Fruit fly (Drosophila melanogaster) whole organism, embryonic: ENCODE measurements around the gene BBS1.

ENCODE experiments used
- Asciz ChIP-seq: fragments of 200-800 bp; sonication (Bioruptor generic); optimal IDR thresholded peaks from 2 replicates; lab custom pipeline; 2017; ENCODE audit warnings: missing biosample characterization, mild to moderate bottlenecking, missing genetic modification characterization, missing genetic modification reagents
- Atf-2 ChIP-seq: fragments of 200-800 bp; sonication (Bioruptor generic); optimal IDR thresholded peaks from 2 replicates; lab custom pipeline; 2016; ENCODE audit warnings: missing biosample characterization, missing genetic modification characterization
- Atf6 ChIP-seq: fragments of 200-800 bp; sonication (Bioruptor generic); IDR thresholded peaks from 2 replicates; pipeline ENCODE4 v1.3.6; 2022; ENCODE audit warnings: missing biosample characterization, missing genetic modification characterization
- CG13624 ChIP-seq: fragments of 200-800 bp; sonication (Bioruptor generic); optimal IDR thresholded peaks from 2 replicates; lab custom pipeline; 2016; ENCODE audit warnings: missing biosample characterization, missing genetic modification characterization
- CG15269 ChIP-seq: fragments of 200-800 bp; sonication (Bioruptor generic); optimal IDR thresholded peaks from 2 replicates; lab custom pipeline; 2018; ENCODE audit warnings: missing biosample characterization, mild to moderate bottlenecking, missing genetic modification characterization, moderate library complexity
- CG15696 ChIP-seq: fragments of 200-800 bp; sonication (Bioruptor generic); optimal IDR thresholded peaks from 2 replicates; lab custom pipeline; 2019; ENCODE audit warnings: missing biosample characterization, mild to moderate bottlenecking, missing genetic modification characterization, moderate library complexity
- CG18619 ChIP-seq: fragments of 200-800 bp; sonication (Bioruptor generic); optimal IDR thresholded peaks from 3 replicates; lab custom pipeline; 2017; ENCODE audit warnings: missing biosample characterization, mild to moderate bottlenecking, missing genetic modification characterization
- CG30020 ChIP-seq: fragments of 200-800 bp; optimal IDR thresholded peaks from 2 replicates; lab custom pipeline; 2019; ENCODE audit warnings: missing biosample characterization, mild to moderate bottlenecking, missing genetic modification characterization, moderate library complexity
- CG32767 ChIP-seq: fragments of 200-800 bp; sonication (Bioruptor generic); IDR thresholded peaks from 2 replicates; pipeline ENCODE4 v1.3.6; 2022; ENCODE audit warnings: missing biosample characterization, missing genetic modification characterization
- CG3995 ChIP-seq: fragments of 200-800 bp; sonication (Bioruptor generic); optimal IDR thresholded peaks from 3 replicates; lab custom pipeline; 2016; ENCODE audit warnings: missing biosample characterization, missing genetic modification characterization
- CG4328 ChIP-seq: fragments of 200-800 bp; sonication (Bioruptor generic); optimal IDR thresholded peaks from 3 replicates; lab custom pipeline; 2017; ENCODE audit warnings: missing biosample characterization, missing genetic modification reagents, missing genetic modification characterization
- CG4617 ChIP-seq: fragments of 200-800 bp; sonication (Bioruptor generic); optimal IDR thresholded peaks from 3 replicates; lab custom pipeline; 2016; ENCODE audit warnings: missing biosample characterization, missing genetic modification characterization, borderline replicate concordance
- CG6765 ChIP-seq: fragments of 200-800 bp; sonication (Bioruptor generic); optimal IDR thresholded peaks from 3 replicates; lab custom pipeline; 2017; ENCODE audit warnings: missing biosample characterization, mild to moderate bottlenecking, missing genetic modification characterization
- CG6854 ChIP-seq: fragments of 200-800 bp; sonication (Bioruptor generic); optimal IDR thresholded peaks from 3 replicates; lab custom pipeline; 2017; ENCODE audit warnings: missing biosample characterization, mild to moderate bottlenecking, missing genetic modification characterization
- CG7357 ChIP-seq: fragments of 200-800 bp; sonication (Bioruptor generic); IDR thresholded peaks from 3 replicates; pipeline ENCODE4 v1.3.6; 2022; ENCODE audit warnings: missing biosample characterization, missing genetic modification characterization
- CG8359 ChIP-seq: fragments of 200-800 bp; sonication (Bioruptor generic); optimal IDR thresholded peaks from 2 replicates; lab custom pipeline; 2017; ENCODE audit warnings: missing biosample characterization, mild to moderate bottlenecking, missing genetic modification characterization, borderline replicate concordance
- CG9817 ChIP-seq: fragments of 200-800 bp; sonication (Bioruptor generic); optimal IDR thresholded peaks from 2 replicates; lab custom pipeline; 2018; ENCODE audit warnings: missing biosample characterization, mild to moderate bottlenecking, missing genetic modification characterization, moderate library complexity
- D19B ChIP-seq: fragments of 200-800 bp; sonication (Bioruptor generic); optimal IDR thresholded peaks from 2 replicates; lab custom pipeline; 2017; ENCODE audit warnings: missing biosample characterization, mild to moderate bottlenecking, missing genetic modification characterization
- Dfd ChIP-seq, 2 experiments: fragments of >200 bp; optimal IDR thresholded peaks; 2 replicates each; lab custom pipeline; 2017; ENCODE audit warnings: missing biosample characterization in 2 of 2, missing genetic modification characterization in 2 of 2
- Ets97D ChIP-seq: fragments of 200-800 bp; sonication (Bioruptor generic); optimal IDR thresholded peaks from 3 replicates; lab custom pipeline; 2016; ENCODE audit warnings: missing biosample characterization, missing genetic modification characterization
- Lhr ChIP-seq: fragments of 200-800 bp; sonication (Bioruptor generic); optimal IDR thresholded peaks from 3 replicates; lab custom pipeline; 2017; ENCODE audit warnings: mild to moderate bottlenecking, missing biosample characterization, missing genetic modification reagents, missing genetic modification characterization
- MBD-R2 ChIP-seq: fragments of 200-800 bp; sonication (Bioruptor generic); IDR thresholded peaks from 2 replicates; pipeline ENCODE4 v1.3.6; 2022; ENCODE audit warnings: missing biosample characterization, missing genetic modification characterization
- Max ChIP-seq: fragments of 200-800 bp; sonication (Bioruptor generic); optimal IDR thresholded peaks from 2 replicates; lab custom pipeline; 2016; ENCODE audit warnings: missing biosample characterization, mild to moderate bottlenecking, missing genetic modification characterization
- Mrtf ChIP-seq: fragments of 200-800 bp; sonication (Bioruptor generic); IDR thresholded peaks from 3 replicates; pipeline ENCODE4 v1.3.6; 2022; ENCODE audit warnings: missing biosample characterization, missing genetic modification characterization
- Nf-YC ChIP-seq: fragments of 200-800 bp; optimal IDR thresholded peaks from 3 replicates; lab custom pipeline; 2019; ENCODE audit warnings: missing biosample characterization, mild to moderate bottlenecking, missing genetic modification characterization, moderate library complexity
- NfI ChIP-seq: fragments of 200-800 bp; sonication (Bioruptor generic); optimal IDR thresholded peaks from 3 replicates; lab custom pipeline; 2018; ENCODE audit warnings: missing biosample characterization, mild to moderate bottlenecking, missing genetic modification characterization, moderate library complexity
- PHDP ChIP-seq: fragments of 200-800 bp; sonication (Bioruptor generic); optimal IDR thresholded peaks from 3 replicates; lab custom pipeline; 2018; ENCODE audit warnings: missing biosample characterization, mild to moderate bottlenecking, missing genetic modification characterization, moderate library complexity
- Sin3A ChIP-seq: fragments of >200 bp; optimal IDR thresholded peaks from 2 replicates; lab custom pipeline; 2018
- Sry-δ ChIP-seq: fragments of 200-800 bp; sonication (Bioruptor generic); optimal IDR thresholded peaks from 2 replicates; lab custom pipeline; 2016; ENCODE audit warnings: missing biosample characterization, missing genetic modification characterization
- TFAM ChIP-seq: fragments of 200-800 bp; sonication (Bioruptor generic); optimal IDR thresholded peaks from 2 replicates; lab custom pipeline; 2017; ENCODE audit warnings: missing biosample characterization, missing genetic modification characterization, inconsistent platforms
- amos ChIP-seq: fragments of 200-800 bp; sonication (Bioruptor generic); IDR thresholded peaks from 2 replicates; pipeline ENCODE4 v1.3.6; 2022; ENCODE audit warnings: missing biosample characterization, missing genetic modification characterization; ENCODE audit not compliant: partially characterized antibody
- ara ChIP-seq: fragments of 200-800 bp; sonication (Bioruptor generic); IDR thresholded peaks from 2 replicates; pipeline ENCODE4 v1.3.6; 2022; ENCODE audit warnings: missing biosample characterization, missing genetic modification characterization
- az2 ChIP-seq: fragments of 200-800 bp; sonication (Bioruptor generic); optimal IDR thresholded peaks from 3 replicates; lab custom pipeline; 2016; ENCODE audit warnings: missing biosample characterization, missing genetic modification characterization
- bcd ChIP-seq: fragments of 200-800 bp; sonication (Bioruptor generic); optimal IDR thresholded peaks from 2 replicates; lab custom pipeline; 2017; ENCODE audit warnings: missing biosample characterization, mild to moderate bottlenecking, missing genetic modification characterization
- btn ChIP-seq: fragments of 200-800 bp; sonication (Bioruptor generic); optimal IDR thresholded peaks from 2 replicates; lab custom pipeline; 2016; ENCODE audit warnings: missing biosample characterization, missing genetic modification characterization
- chm ChIP-seq: fragments of 200-800 bp; sonication (Bioruptor generic); IDR thresholded peaks from 2 replicates; pipeline ENCODE4 v1.3.6; 2022; ENCODE audit warnings: missing biosample characterization, missing genetic modification characterization
- corto ChIP-seq: fragments of 200-800 bp; sonication (Bioruptor generic); optimal IDR thresholded peaks from 2 replicates; lab custom pipeline; 2016; ENCODE audit warnings: missing biosample characterization, mild to moderate bottlenecking, missing genetic modification characterization, moderate library complexity
- dimm ChIP-seq: fragments of 200-800 bp; sonication (Bioruptor generic); IDR thresholded peaks from 2 replicates; pipeline ENCODE4 v1.3.6; 2022; ENCODE audit warnings: missing biosample characterization, missing genetic modification characterization
- dpn ChIP-seq, 2 experiments: fragments of 200-800 bp; sonication (Bioruptor generic); optimal IDR thresholded peaks; 3 replicates each; lab custom pipeline; 2016; ENCODE audit warnings: missing biosample characterization in 2 of 2, missing genetic modification characterization in 2 of 2
- eyg ChIP-seq: fragments of 200-800 bp; sonication (Bioruptor generic); optimal IDR thresholded peaks from 3 replicates; lab custom pipeline; 2016; ENCODE audit warnings: missing biosample characterization, missing genetic modification characterization
- gsb-n ChIP-seq: fragments of 200-800 bp; sonication (Bioruptor generic); optimal IDR thresholded peaks from 3 replicates; lab custom pipeline; 2018; ENCODE audit warnings: missing biosample characterization, mild to moderate bottlenecking, missing genetic modification characterization
- jing ChIP-seq: fragments of 200-800 bp; sonication (Bioruptor generic); optimal IDR thresholded peaks from 2 replicates; lab custom pipeline; 2018; ENCODE audit warnings: missing biosample characterization, mild to moderate bottlenecking, missing genetic modification characterization
- klu ChIP-seq: fragments of 200-800 bp; sonication (Bioruptor generic); IDR thresholded peaks from 2 replicates; pipeline ENCODE4 v1.3.6; 2022; ENCODE audit warnings: missing biosample characterization, missing genetic modification characterization
- lbe ChIP-seq: fragments of 200-800 bp; sonication (Bioruptor generic); optimal IDR thresholded peaks from 2 replicates; lab custom pipeline; 2016; ENCODE audit warnings: missing biosample characterization, mild to moderate bottlenecking, missing genetic modification characterization
- pfk ChIP-seq: fragments of 200-800 bp; sonication (Bioruptor generic); optimal IDR thresholded peaks from 2 replicates; lab custom pipeline; 2018; ENCODE audit warnings: missing biosample characterization, mild to moderate bottlenecking, missing genetic modification characterization, moderate library complexity
- pho ChIP-seq: fragments of 200-800 bp; sonication (Bioruptor generic); optimal IDR thresholded peaks from 2 replicates; lab custom pipeline; 2016; ENCODE audit warnings: missing biosample characterization, missing genetic modification characterization
- phol ChIP-seq: fragments of 200-800 bp; sonication (Bioruptor generic); optimal IDR thresholded peaks from 3 replicates; lab custom pipeline; 2018; ENCODE audit warnings: missing biosample characterization, mild to moderate bottlenecking, missing genetic modification characterization, moderate library complexity
- schlank ChIP-seq: fragments of 200-800 bp; sonication (Bioruptor generic); optimal IDR thresholded peaks from 2 replicates; lab custom pipeline; 2018; ENCODE audit warnings: missing biosample characterization, mild to moderate bottlenecking, missing genetic modification characterization
- sd ChIP-seq: fragments of 200-800 bp; sonication (Bioruptor generic); optimal IDR thresholded peaks from 3 replicates; lab custom pipeline; 2018; ENCODE audit warnings: missing biosample characterization, mild to moderate bottlenecking, missing genetic modification characterization, moderate library complexity
- sens ChIP-seq: fragments of 200-800 bp; sonication (Bioruptor generic); peaks from one replicate; lab custom pipeline; 2016; ENCODE audit warnings: missing biosample characterization, missing genetic modification characterization
- unc-4 ChIP-seq: fragments of 200-800 bp; sonication (Bioruptor generic); IDR thresholded peaks from 2 replicates; pipeline ENCODE4 v1.3.6; 2022; ENCODE audit warnings: missing biosample characterization, missing genetic modification characterization; ENCODE audit not compliant: partially characterized antibody
- vvl ChIP-seq: fragments of 200-800 bp; sonication (Bioruptor generic); IDR thresholded peaks from 2 replicates; pipeline ENCODE4 v1.3.6; 2022; ENCODE audit warnings: missing biosample characterization, missing genetic modification characterization
- zfh2 ChIP-seq: fragments of 200-800 bp; sonication (Bioruptor generic); optimal IDR thresholded peaks from 2 replicates; lab custom pipeline; 2016; ENCODE audit warnings: missing biosample characterization, missing genetic modification characterization

The BBS1 gene

dm6 chr3L:7113010-7113409, 12.7 kb upstream of the BBS1 start (continued):
- no peak for TF ChIP-seq dpn (GFP tag; optimal IDR thresholded peaks at IDR 0.05; lab: Kevin White, UChicago)
- no peak for TF ChIP-seq Atf6 (GFP tag; lab: Robert Waterston, UW)
- no peak for TF ChIP-seq D19B (GFP tag; lab: Kevin White, UChicago)
- no peak for TF ChIP-seq Atf-2 (GFP tag; lab: Kevin White, UChicago)
- TF ChIP-seq CG4617 (GFP tag; lab: Kevin White, UChicago), result no peak
- TF ChIP-seq jing, result no peak
- no peak for TF ChIP-seq Sin3A (lab: Kevin White, UChicago)
- no peak for TF ChIP-seq CG6854
- no peak for TF ChIP-seq CG6765 (GFP tag; lab: Kevin White, UChicago)
- TF ChIP-seq lbe, result no peak
- TF ChIP-seq dimm, result no peak
- no peak for TF ChIP-seq btn
- TF ChIP-seq NfI (GFP tag; lab: Kevin White, UChicago), result no peak
- no peak for TF ChIP-seq Sry-δ
- 0 out of 3 replicates have a peak, but pooled peaks have one; percentile 23 for TF ChIP-seq CG7357 (GFP tag; lab: Robert Waterston, UW)
- no peak for TF ChIP-seq PHDP (tag; lab: Kevin White, UChicago)
- TF ChIP-seq Max, result no peak
- TF ChIP-seq az2 (GFP tag; lab: Kevin White, UChicago), result no peak
- no peak for TF ChIP-seq CG3995 (GFP tag; lab: Kevin White, UChicago)
- peak; percentile 57 for TF ChIP-seq sens (GFP tag; lab: Kevin White, UChicago)
- TF ChIP-seq CG8359 (GFP tag; lab: Kevin White, UChicago), result no peak
- TF ChIP-seq phol (tag; lab: Kevin White, UChicago), result peak; percentile 23
- TF ChIP-seq corto (GFP tag; lab: Kevin White, UChicago), result no peak
- no peak for TF ChIP-seq pho (GFP tag; lab: Kevin White, UChicago)
- TF ChIP-seq klu, result no peak

dm6 chr3L:7115944-7116343, 9.8 kb upstream of the BBS1 start:
- TF ChIP-seq sd (tag; lab: Kevin White, UChicago) (peak; percentile 94), CG30020 (tag; lab: Kevin White, UChicago) (no peak), TFAM (GFP tag; lab: Kevin White, UChicago) (no peak), CG15269 (tag; lab: Kevin White, UChicago) (no peak), MBD-R2 (GFP tag; lab: Robert Waterston, UW) (0 out of 2 replicates have a peak, but pooled peaks have one; percentile 7), Dfd (GFP tag; optimal IDR thresholded peaks at IDR 0.05; lab: Kevin White, UChicago) (no peak), amos (GFP tag; lab: Robert Waterston, UW) (no peak), Nf-YC (tag; lab: Kevin White, UChicago) (no peak), pfk (GFP tag; lab: Kevin White, UChicago) (no peak), CG32767 (GFP tag; lab: Robert Waterston, UW) (no peak), CG4328 (no peak), unc-4 (GFP tag; lab: Robert Waterston, UW) (no peak), CG15696 (tag; lab: Kevin White, UChicago) (no peak), Atf6 (GFP tag; lab: Robert Waterston, UW) (no peak), Mrtf (GFP tag; lab: Robert Waterston, UW) (no peak), Asciz (GFP tag; lab: Kevin White, UChicago) (no peak), Ets97D (GFP tag; lab: Kevin White, UChicago) (no peak), gsb-n (tag; lab: Kevin White, UChicago) (no peak), chm (GFP tag; lab: Robert Waterston, UW) (no peak), vvl (GFP tag; lab: Robert Waterston, UW) (0 out of 2 replicates have a peak, but pooled peaks have one; percentile 39), Lhr (GFP tag; lab: Kevin White, UChicago) (no peak), CG13624 (GFP tag; lab: Kevin White, UChicago) (peak; percentile 64), CG9817 (no peak), eyg (GFP tag; lab: Kevin White, UChicago) (no peak), bcd (GFP tag; lab: Kevin White, UChicago) (no peak), schlank (tag; lab: Kevin White, UChicago) (no peak), CG18619 (GFP tag; lab: Kevin White, UChicago) (no peak), ara (GFP tag; lab: Robert Waterston, UW) (no peak), zfh2 (GFP tag; lab: Kevin White, UChicago) (no peak)
